2 worm cellular contexts compared by ENCODE assay signal in genomic region chrX:6509813-6510212, ce11.
TF ChIP-seq lines count a peak whose summit lies in the region.

No protein-coding gene starts in this region.

TF ChIP-seq in whole organism, L1 larva, 84 proteins besides CTCF, POLR2A, EP300 and RAD21 (continued from another document):
- TF ChIP-seq ceh-82 (tag; optimal IDR thresholded peaks at IDR 0.05; lab: Kevin White, UChicago) (no peak), elt-3 (tag; optimal IDR thresholded peaks at IDR 0.05; lab: Kevin White, UChicago) (no peak), efl-1 (optimal IDR thresholded peaks at IDR 0.05; lab: Kevin White, UChicago) (no peak), efl-1 (GFP tag; optimal IDR thresholded peaks at IDR 0.05 in 1 of 2; lab: Kevin White, UChicago) (no peak), ceh-8 (GFP tag; optimal IDR thresholded peaks at IDR 0.05; lab: Kevin White, UChicago) (no peak), pag-3 (tag; optimal IDR thresholded peaks at IDR 0.05; lab: Kevin White, UChicago; ENCODE audit: borderline replicate concordance, insufficient read depth) (peak; percentile 16), fkh-4 (tag; optimal IDR thresholded peaks at IDR 0.05; lab: Kevin White, UChicago; ENCODE audit: borderline replicate concordance) (no peak), Y116A8C.19 (tag; optimal IDR thresholded peaks at IDR 0.05; lab: Kevin White, UChicago; ENCODE audit: borderline replicate concordance) (no peak), snu-23 (GFP tag; optimal IDR thresholded peaks at IDR 0.05; lab: Kevin White, UChicago) (peak; percentile 24), ceh-63 (GFP tag; optimal IDR thresholded peaks at IDR 0.05; lab: Kevin White, UChicago) (no peak), lin-14 (GFP tag; optimal IDR thresholded peaks at IDR 0.05; lab: Kevin White, UChicago) (peak; percentile 72), unc-30 (tag; optimal IDR thresholded peaks at IDR 0.05; lab: Kevin White, UChicago) (no peak), nhr-71 (tag; optimal IDR thresholded peaks at IDR 0.05; lab: Kevin White, UChicago) (peak; percentile 65), aly-2 (tag; optimal IDR thresholded peaks at IDR 0.05; lab: Kevin White, UChicago) (no peak), lir-3 (tag; optimal IDR thresholded peaks at IDR 0.05; lab: Kevin White, UChicago; ENCODE audit: poor library complexity) (no peak)

TF ChIP-seq in whole organism, L4 larva, 104 proteins besides CTCF, POLR2A, EP300 and RAD21 (continued from another document):
- TF ChIP-seq daf-16 (GFP tag; optimal IDR thresholded peaks at IDR 0.05; lab: Kevin White, UChicago) (peak in 1 of 2 experiments; percentile 66), daf-16 (tag; optimal IDR thresholded peaks at IDR 0.05; lab: Kevin White, UChicago) (peak; percentile 86), nhr-42 (GFP tag; IDR thresholded peaks at IDR 0.05; lab: Robert Waterston, UW) (no peak), egl-43 (GFP tag; IDR thresholded peaks at IDR 0.05; lab: Robert Waterston, UW) (no peak), nhr-11 (tag; optimal IDR thresholded peaks at IDR 0.05; lab: Kevin White, UChicago) (peak; percentile 24), hlh-30 (tag; optimal IDR thresholded peaks at IDR 0.05; lab: Kevin White, UChicago; ENCODE audit: insufficient read depth) (peak; percentile 25), dve-1 (tag; optimal IDR thresholded peaks at IDR 0.05; lab: Kevin White, UChicago; ENCODE audit: insufficient read depth) (peak; percentile 19)
